Worm (Caenorhabditis elegans) whole organism, L3 larva: ENCODE data around the gene Y51H7C.10.

Source experiments
- R02D3.7 ChIP-seq: fragments of 150-350 bp; optimal IDR thresholded peaks from 2 replicates; lab custom pipeline; 2014; ENCODE audit warnings: missing biosample characterization, missing genetic modification characterization
- aly-2 ChIP-seq: fragments of 150-350 bp; optimal IDR thresholded peaks from 2 replicates; lab custom pipeline; 2014; ENCODE audit warnings: missing biosample characterization, missing genetic modification characterization
- ama-1 ChIP-seq: fragments of 150-350 bp; optimal IDR thresholded peaks from 2 replicates; lab custom pipeline; 2018
- ceh-16 ChIP-seq: sonication (generic microtip); optimal IDR thresholded peaks from 2 replicates; lab custom pipeline; 2017; ENCODE audit warnings: missing biosample characterization, missing genetic modification characterization
- ceh-28 ChIP-seq: fragments of 150-350 bp; optimal IDR thresholded peaks from 2 replicates; lab custom pipeline; 2014; ENCODE audit warnings: missing biosample characterization, missing genetic modification reagents, missing genetic modification characterization
- ceh-82 ChIP-seq: fragments of 150-350 bp; optimal IDR thresholded peaks from 2 replicates; lab custom pipeline; 2014; ENCODE audit warnings: missing biosample characterization, missing genetic modification characterization
- ceh-9 ChIP-seq: sonication (generic microtip); optimal IDR thresholded peaks from 2 replicates; lab custom pipeline; 2018; ENCODE audit warnings: missing biosample characterization, missing genetic modification characterization
- daf-12 ChIP-seq: fragments of 150-350 bp; optimal IDR thresholded peaks from 2 replicates; lab custom pipeline; 2014; ENCODE audit warnings: missing biosample characterization, missing genetic modification reagents, missing genetic modification characterization
- egl-5 ChIP-seq: fragments of 150-350 bp; optimal IDR thresholded peaks from 2 replicates; lab custom pipeline; 2017; ENCODE audit warnings: missing biosample characterization, missing genetic modification reagents, missing genetic modification characterization, inconsistent platforms
- elt-1 ChIP-seq: fragments of 150-350 bp; optimal IDR thresholded peaks from 2 replicates; lab custom pipeline; 2014; ENCODE audit warnings: missing biosample characterization, missing genetic modification characterization
- elt-2 ChIP-seq: sonication (generic microtip); optimal IDR thresholded peaks from 2 replicates; lab custom pipeline; 2016; ENCODE audit warnings: missing genetic modification reagents, mild to moderate bottlenecking, missing genetic modification characterization, missing compliant biosample characterization
- elt-3 ChIP-seq, 3 experiments: fragments of 150-350 bp in 1 of 3; sonication (generic microtip) in 2 of 3; optimal IDR thresholded peaks; 2 replicates in 2 of 3; 4 replicates in 1 of 3; lab custom pipeline; 2014 to 2017; ENCODE audit warnings: missing biosample characterization in 3 of 3, missing genetic modification characterization in 3 of 3
- eor-1 ChIP-seq, 2 experiments: fragments of 150-350 bp; optimal IDR thresholded peaks; 2 replicates each; lab custom pipeline; 2014 to 2018; ENCODE audit warnings: missing biosample characterization in 2 of 2, missing genetic modification characterization in 2 of 2
- fkh-10 ChIP-seq: sonication (generic microtip); optimal IDR thresholded peaks from 2 replicates; lab custom pipeline; 2017; ENCODE audit warnings: missing biosample characterization, missing genetic modification reagents, missing genetic modification characterization
- fkh-2 ChIP-seq: fragments of 150-350 bp; optimal IDR thresholded peaks from 2 replicates; lab custom pipeline; 2014; ENCODE audit warnings: missing biosample characterization, missing genetic modification reagents, missing genetic modification characterization
- fos-1 ChIP-seq: fragments of 150-350 bp; optimal IDR thresholded peaks from 2 replicates; lab custom pipeline; 2014; ENCODE audit warnings: missing biosample characterization, missing genetic modification characterization
- jun-1 ChIP-seq: fragments of 150-350 bp; optimal IDR thresholded peaks from 2 replicates; lab custom pipeline; 2014; ENCODE audit warnings: missing biosample characterization, missing genetic modification reagents, missing genetic modification characterization
- lin-15B ChIP-seq: fragments of 150-350 bp; optimal IDR thresholded peaks from 2 replicates; lab custom pipeline; 2014; ENCODE audit warnings: missing biosample characterization, missing genetic modification characterization
- lin-39 ChIP-seq: fragments of 150-350 bp; optimal IDR thresholded peaks from 2 replicates; lab custom pipeline; 2018; ENCODE audit warnings: missing biosample characterization, missing genetic modification reagents, missing genetic modification characterization
- lsy-12 ChIP-seq: sonication (generic microtip); optimal IDR thresholded peaks from 2 replicates; lab custom pipeline; 2016; ENCODE audit warnings: mild to moderate bottlenecking, missing genetic modification characterization, missing compliant biosample characterization
- mdl-1 ChIP-seq: fragments of 150-350 bp; optimal IDR thresholded peaks from 2 replicates; lab custom pipeline; 2014; ENCODE audit warnings: missing biosample characterization, missing genetic modification characterization
- mml-1 ChIP-seq: fragments of 150-350 bp; sonication (generic microtip); optimal IDR thresholded peaks from 3 replicates; lab custom pipeline; 2014; ENCODE audit warnings: missing biosample characterization, missing genetic modification characterization
- nfya-1 ChIP-seq: sonication (generic microtip); optimal IDR thresholded peaks from 2 replicates; lab custom pipeline; 2017; ENCODE audit warnings: missing genetic modification characterization, mild to moderate bottlenecking, missing compliant biosample characterization, antibody characterized with exemption, moderate library complexity; ENCODE audit not compliant: insufficient read depth
- nhr-11 ChIP-seq: fragments of 150-350 bp; optimal IDR thresholded peaks from 2 replicates; lab custom pipeline; 2014; ENCODE audit warnings: missing biosample characterization, missing genetic modification characterization
- nhr-12 ChIP-seq: fragments of 150-350 bp; optimal IDR thresholded peaks from 2 replicates; lab custom pipeline; 2014; ENCODE audit warnings: missing biosample characterization, missing genetic modification characterization
- nhr-23 ChIP-seq: fragments of 150-350 bp; optimal IDR thresholded peaks from 2 replicates; lab custom pipeline; 2014; ENCODE audit warnings: missing biosample characterization, missing genetic modification reagents, missing genetic modification characterization
- nhr-237 ChIP-seq: fragments of 150-350 bp; optimal IDR thresholded peaks from 2 replicates; lab custom pipeline; 2014; ENCODE audit warnings: missing biosample characterization, missing genetic modification characterization
- nhr-25 ChIP-seq: sonication (generic microtip); optimal IDR thresholded peaks from 2 replicates; lab custom pipeline; 2017; ENCODE audit warnings: missing biosample characterization, missing genetic modification characterization
- nhr-67 ChIP-seq: fragments of 150-350 bp; optimal IDR thresholded peaks from 2 replicates; lab custom pipeline; 2014; ENCODE audit warnings: missing biosample characterization, missing genetic modification characterization
- nhr-76 ChIP-seq: fragments of 150-350 bp; sonication (generic microtip); optimal IDR thresholded peaks from 5 replicates; lab custom pipeline; 2014; ENCODE audit warnings: missing biosample characterization, missing genetic modification characterization
- nhr-77 ChIP-seq: fragments of 150-350 bp; optimal IDR thresholded peaks from 2 replicates; lab custom pipeline; 2014; ENCODE audit warnings: missing biosample characterization, missing genetic modification characterization
- pqm-1 ChIP-seq: fragments of 150-350 bp; optimal IDR thresholded peaks from 2 replicates; lab custom pipeline; 2017; ENCODE audit warnings: missing biosample characterization, missing genetic modification characterization, inconsistent platforms
- sea-2 ChIP-seq: fragments of 150-350 bp; sonication (generic microtip); optimal IDR thresholded peaks from 4 replicates; lab custom pipeline; 2014; ENCODE audit warnings: missing biosample characterization, missing genetic modification reagents, missing genetic modification characterization
- snpc-4 ChIP-seq: fragments of 150-350 bp; optimal IDR thresholded peaks from 2 replicates; lab custom pipeline; 2014; ENCODE audit warnings: missing biosample characterization, missing genetic modification characterization
- tbx-2 ChIP-seq: sonication (generic microtip); optimal IDR thresholded peaks from 2 replicates; lab custom pipeline; 2016; ENCODE audit warnings: mild to moderate bottlenecking, missing genetic modification characterization, missing compliant biosample characterization
- unc-62 ChIP-seq: fragments of 150-350 bp; sonication (generic microtip); optimal IDR thresholded peaks from 4 replicates; lab custom pipeline; 2014; ENCODE audit warnings: missing biosample characterization, missing genetic modification reagents, missing genetic modification characterization
- ztf-11 ChIP-seq: fragments of 150-350 bp; optimal IDR thresholded peaks from 2 replicates; lab custom pipeline; 2014; ENCODE audit warnings: missing biosample characterization, missing genetic modification characterization
- ztf-4 ChIP-seq: fragments of 150-350 bp; optimal IDR thresholded peaks from 2 replicates; lab custom pipeline; 2014; ENCODE audit warnings: missing biosample characterization, missing genetic modification characterization

Gene Y51H7C.10

ce11 chrII:1402167-1402619 lies 21.4 kb downstream of the Y51H7C.10 start, which contains the start of gene Y51H7C.7:
Gene Y51H7C.7 (plus strand): TSS chrII:1402569.
- TF ChIP-seq tbx-2 (tag; lab: Kevin White, UChicago) (peak; percentile 18), R02D3.7 (tag; lab: Kevin White, UChicago) (peak; percentile 36), lin-15B (tag; lab: Kevin White, UChicago) (peak; percentile 75), lin-39 (tag; lab: Kevin White, UChicago) (peak; percentile 24), elt-2 (tag; lab: Kevin White, UChicago) (peak; percentile 22), ceh-28 (tag; lab: Kevin White, UChicago) (no peak), mml-1 (tag; lab: Kevin White, UChicago) (no peak), nhr-23 (peak; percentile 65)

- no peak for TF ChIP-seq ztf-11 (tag; lab: Kevin White, UChicago)
- no peak for TF ChIP-seq elt-2 (tag; lab: Kevin White, UChicago)
- TF ChIP-seq fkh-10 = no peak
- TF ChIP-seq nhr-77 (tag; lab: Kevin White, UChicago) = no peak
- no peak for TF ChIP-seq jun-1 (tag; lab: Kevin White, UChicago)
- TF ChIP-seq nhr-11 = no peak
- no peak for TF ChIP-seq pqm-1
- TF ChIP-seq ceh-28 (tag; lab: Kevin White, UChicago) = no peak
- no peak for TF ChIP-seq ztf-4 (tag; lab: Kevin White, UChicago)
- TF ChIP-seq ceh-9 (tag; lab: Kevin White, UChicago) = no peak
- no peak for TF ChIP-seq unc-62 (GFP tag; lab: Kevin White, UChicago)
- no peak for TF ChIP-seq egl-5 (tag; lab: Kevin White, UChicago)
- no peak for TF ChIP-seq nhr-67 (tag; lab: Kevin White, UChicago)
- TF ChIP-seq, all 47 proteins: peak for 0
These were observed 22.1 kb downstream of the Y51H7C.10 start, which contains the start of gene Y51H7C.8 for ce11 chrII:1401474-1401873. Gene Y51H7C.8 (plus strand): TSS chrII:1401774.

DNA sequence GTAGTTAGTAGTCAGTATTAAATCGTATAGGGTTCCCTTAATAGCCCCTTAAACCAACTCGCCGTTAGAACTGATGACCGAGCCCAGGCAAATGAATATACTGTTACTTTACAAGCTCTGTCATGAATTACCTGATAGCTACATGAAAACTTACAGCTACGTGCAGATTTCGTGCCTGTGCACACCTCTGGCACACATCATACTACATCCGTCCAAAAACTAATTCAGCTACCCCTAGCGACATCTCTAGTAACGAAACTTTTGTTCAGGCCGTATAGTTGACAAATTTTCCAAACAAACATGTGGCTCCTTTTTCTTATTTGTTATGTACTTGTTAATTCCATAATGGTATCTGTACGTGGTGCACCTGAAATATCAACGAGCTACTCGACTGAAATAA lies 23.5 kb downstream of the Y51H7C.10 start, which contains the start of gene F54D12.1:
F54D12.1 (plus strand) TSS at position 301 of the 400 bp plus-strand sequence.
- TF ChIP-seq mdl-1 (tag; lab: Kevin White, UChicago) (no peak), fkh-10 (no peak), tbx-2 (tag; lab: Kevin White, UChicago) (no peak), nhr-25 (tag; lab: Kevin White, UChicago) (no peak), snpc-4 (no peak), nhr-12 (tag; lab: Kevin White, UChicago) (no peak), nhr-76 (tag; lab: Kevin White, UChicago) (no peak), lin-15B (tag; lab: Kevin White, UChicago) (no peak)

ce11 chrII:1398396-1398795 lies 25.2 kb downstream of the Y51H7C.10 start, which contains the start of gene F54D12.2:
Gene F54D12.2 (plus strand): TSS chrII:1398696.
- TF ChIP-seq eor-1 (tag; optimal IDR thresholded peaks at IDR 0.05; lab: Kevin White, UChicago) = no peak
- no peak for TF ChIP-seq daf-12
- no peak for TF ChIP-seq sea-2
- no peak for TF ChIP-seq nhr-237
- no peak for TF ChIP-seq lin-15B (tag; lab: Kevin White, UChicago)
- no peak for TF ChIP-seq elt-2 (tag; lab: Kevin White, UChicago)
- TF ChIP-seq nfya-1 (tag; lab: Kevin White, UChicago) = no peak

DNA sequence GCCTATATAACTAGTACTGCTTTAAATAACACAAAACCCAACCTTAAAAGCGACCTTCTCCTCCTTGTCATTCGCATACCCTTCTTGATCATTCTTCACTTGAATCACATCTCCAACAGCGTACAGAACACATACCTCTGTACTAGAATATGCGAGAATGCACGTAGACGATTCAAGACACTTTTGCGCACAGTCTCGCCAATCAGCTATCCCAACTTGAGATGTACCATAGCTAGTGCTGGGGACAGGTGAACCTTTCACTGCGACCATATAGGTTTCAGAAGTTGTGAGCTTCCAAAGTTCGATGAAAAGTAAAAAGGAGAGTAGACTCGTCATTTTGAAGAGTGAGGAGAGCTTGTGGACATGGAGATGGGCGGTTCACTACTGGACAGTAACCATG lies 25.9 kb downstream of the Y51H7C.10 start, which contains the start of gene F54D12.8:
F54D12.8 (minus strand) TSS at position 336 of the 400 bp plus-strand sequence.
- TF ChIP-seq ceh-16 (tag; lab: Kevin White, UChicago) (no peak), lin-15B (tag; lab: Kevin White, UChicago) (no peak), elt-2 (tag; lab: Kevin White, UChicago) (no peak), lsy-12 (tag; lab: Kevin White, UChicago) (no peak), elt-1 (no peak), nhr-67 (tag; lab: Kevin White, UChicago) (no peak), pqm-1 (no peak), daf-12 (no peak), sea-2 (no peak)
- TF ChIP-seq, all 47 proteins: peak for 0

- no peak for TF ChIP-seq ama-1 (lab: Kevin White, UChicago)
- no peak for TF ChIP-seq nhr-12 (tag; lab: Kevin White, UChicago)
- TF ChIP-seq elt-3 (tag; optimal IDR thresholded peaks at IDR 0.05; lab: Kevin White, UChicago) = no peak
- no peak for TF ChIP-seq fkh-2 (tag; lab: Kevin White, UChicago)
- TF ChIP-seq nhr-11 = no peak
- no peak for TF ChIP-seq tbx-2 (tag; lab: Kevin White, UChicago)
- TF ChIP-seq sea-2 = no peak
- TF ChIP-seq elt-2 (tag; lab: Kevin White, UChicago) = peak; percentile 92
- peak; percentile 11 for TF ChIP-seq jun-1 (tag; lab: Kevin White, UChicago)
- TF ChIP-seq elt-1 = no peak
- TF ChIP-seq pqm-1 = peak; percentile 70
- no peak for TF ChIP-seq lsy-12 (tag; lab: Kevin White, UChicago)
- no peak for TF ChIP-seq mml-1 (tag; lab: Kevin White, UChicago)
- no peak for TF ChIP-seq ceh-9 (tag; lab: Kevin White, UChicago)
- no peak for TF ChIP-seq egl-5 (tag; lab: Kevin White, UChicago)
- no peak for TF ChIP-seq fos-1 (tag; lab: Kevin White, UChicago)
- no peak for TF ChIP-seq aly-2
- no peak for TF ChIP-seq nhr-23
- no peak for TF ChIP-seq mdl-1 (tag; lab: Kevin White, UChicago)
- TF ChIP-seq ceh-82 (tag; lab: Kevin White, UChicago) = no peak
These were observed 37.1 kb downstream of the Y51H7C.10 start, which contains the start of gene aat-7 for ce11 chrII:1386478-1386877. Gene aat-7 (plus strand): TSS chrII:1386870.
